Worm (Caenorhabditis elegans): ENCODE data around the gene sox-4.

DNA sequence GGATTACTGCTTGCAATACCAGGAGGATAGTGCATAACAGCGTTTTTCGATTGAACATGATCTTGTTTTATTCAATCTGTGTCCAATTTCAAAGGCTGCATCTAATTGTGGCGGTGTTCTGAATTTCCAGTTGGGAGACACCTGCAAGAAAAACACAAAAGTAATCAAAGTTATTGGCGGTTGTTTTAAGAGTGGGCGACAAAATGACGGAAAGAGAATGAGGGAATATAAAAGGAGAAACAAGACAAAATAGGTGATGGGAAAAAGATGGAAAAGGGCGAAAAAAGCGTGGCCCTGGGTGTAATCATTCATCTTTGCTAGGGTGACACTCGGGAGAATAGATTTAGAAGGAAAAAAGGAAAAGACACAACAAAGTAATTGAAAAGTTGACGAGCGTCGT is 43.0 kb downstream of the sox-4 start, which contains the start of the genes ZK377.15 and sax-3:
- TF ChIP-seq skn-1 (tag; optimal IDR thresholded peaks at IDR 0.05) (no peak), mbf-1 (tag; optimal IDR thresholded peaks at IDR 0.05) (no peak), ama-1 (optimal IDR thresholded peaks at IDR 0.05) (no peak), lin-13 (GFP tag; optimal IDR thresholded peaks at IDR 0.05) (no peak), nhr-237 (tag; optimal IDR thresholded peaks at IDR 0.05) (no peak), nhr-12 (tag; optimal IDR thresholded peaks at IDR 0.05) (no peak), ztf-11 (tag; optimal IDR thresholded peaks at IDR 0.05) (no peak), egl-27 (tag; optimal IDR thresholded peaks at IDR 0.05) (no peak), alr-1 (tag; optimal IDR thresholded peaks at IDR 0.05) (no peak), snpc-4 (tag; optimal IDR thresholded peaks at IDR 0.05) (no peak), elt-1 (tag; optimal IDR thresholded peaks at IDR 0.05) (no peak), R02D3.7 (tag; optimal IDR thresholded peaks at IDR 0.05) (no peak), nhr-11 (tag; optimal IDR thresholded peaks at IDR 0.05) (no peak)

Data from whole organism, L2 larva.